2 worm cellular contexts compared by ENCODE assay signal in the genomic region with DNA sequence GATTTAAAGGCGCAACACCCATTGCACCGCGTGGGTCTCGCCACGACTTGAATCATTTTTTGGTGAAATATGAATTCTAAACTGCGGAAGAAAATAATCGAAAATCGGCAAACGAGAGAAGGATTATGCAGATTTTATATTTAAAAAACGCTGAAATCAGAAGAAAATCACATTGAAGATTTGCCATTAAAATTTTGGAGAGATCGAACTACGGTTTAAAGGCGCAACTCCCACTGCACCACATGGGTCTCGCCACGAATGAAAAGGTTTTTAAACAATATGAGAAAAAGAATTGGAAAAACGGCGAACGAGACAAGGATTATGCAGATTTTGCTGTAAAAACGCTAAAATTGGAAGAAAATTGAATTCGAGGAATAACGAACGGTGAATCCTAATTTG.
TF ChIP-seq lines count a peak whose summit lies in the region.

No protein-coding gene starts in this region.

TF ChIP-seq in whole organism, L4 larva, 104 proteins besides CTCF, POLR2A, EP300 and RAD21:
- TF ChIP-seq jun-1 (tag; optimal IDR thresholded peaks at IDR 0.05; lab: Kevin White, UChicago): no peak
- peak; percentile 46 for TF ChIP-seq F49E8.2 (tag; optimal IDR thresholded peaks at IDR 0.05; lab: Kevin White, UChicago; ENCODE audit: borderline replicate concordance)
- no peak for TF ChIP-seq nhr-6 (tag; optimal IDR thresholded peaks at IDR 0.05; lab: Kevin White, UChicago)
- no peak for TF ChIP-seq zfp-3 (GFP tag; conservative IDR thresholded peaks at IDR 0.05; lab: Robert Waterston, UW)
- no peak for TF ChIP-seq gei-8 (GFP tag; optimal IDR thresholded peaks at IDR 0.05; lab: Kevin White, UChicago)
- TF ChIP-seq skn-1 (tag; optimal IDR thresholded peaks at IDR 0.05; lab: Kevin White, UChicago): no peak
- peak; percentile 36; the same call in 1 of the 2 replicates for TF ChIP-seq lin-38 (GFP tag; IDR thresholded peaks at IDR 0.05; lab: Robert Waterston, UW)
- TF ChIP-seq fkh-10 (GFP tag; optimal IDR thresholded peaks at IDR 0.05; lab: Kevin White, UChicago): no peak
- TF ChIP-seq php-3 (GFP tag; IDR thresholded peaks at IDR 0.05; lab: Robert Waterston, UW): no peak
- peak; percentile 5 for TF ChIP-seq sdz-12 (GFP tag; optimal IDR thresholded peaks at IDR 0.05; lab: Kevin White, UChicago)
- TF ChIP-seq lsy-2 (tag; optimal IDR thresholded peaks at IDR 0.05; lab: Kevin White, UChicago): no peak
- TF ChIP-seq lin-15B (tag; optimal IDR thresholded peaks at IDR 0.05; lab: Kevin White, UChicago): no peak
- TF ChIP-seq pqm-1 (tag; optimal IDR thresholded peaks at IDR 0.05; lab: Kevin White, UChicago): no peak
- no peak for TF ChIP-seq set-16 (GFP tag; IDR thresholded peaks at IDR 0.05; lab: Robert Waterston, UW)
- no peak for TF ChIP-seq F37D6.2 (tag; optimal IDR thresholded peaks at IDR 0.05; lab: Kevin White, UChicago)
- peak in 1 of 2 experiments; percentile 3 for TF ChIP-seq unc-62 (GFP tag; optimal IDR thresholded peaks at IDR 0.05 in 1 of 2; lab: Kevin White, UChicago)
- TF ChIP-seq unc-62 (tag; optimal IDR thresholded peaks at IDR 0.05; lab: Kevin White, UChicago): no peak

TF ChIP-seq in whole organism, young adult, 124 proteins besides CTCF, POLR2A, EP300 and RAD21:
- TF ChIP-seq dox-1 (GFP tag; IDR thresholded peaks at IDR 0.05; lab: Robert Waterston, UW) (peak; percentile 31; the same call in 1 of the 2 replicates), tbp1 (GFP tag; optimal IDR thresholded peaks at IDR 0.05; lab: Kevin White, UChicago) (peak; percentile 40), atf-7 (tag; optimal IDR thresholded peaks at IDR 0.05; lab: Kevin White, UChicago) (no peak), F10E7.11 (tag; optimal IDR thresholded peaks at IDR 0.05; lab: Kevin White, UChicago) (no peak), F37B4.10 (GFP tag; IDR thresholded peaks at IDR 0.05; lab: Robert Waterston, UW) (no peak), Y53F4B.3 (GFP tag; IDR thresholded peaks at IDR 0.05; lab: Robert Waterston, UW) (no peak), ztf-25 (GFP tag; IDR thresholded peaks at IDR 0.05; lab: Robert Waterston, UW) (no peak), ceh-91 (GFP tag; IDR thresholded peaks at IDR 0.05; lab: Robert Waterston, UW) (0 out of 2 replicates have a peak, but pooled peaks have one; percentile 22), lsy-27 (tag; optimal IDR thresholded peaks at IDR 0.05; lab: Kevin White, UChicago; ENCODE audit: borderline replicate concordance, insufficient read depth) (no peak), F33H1.4 (GFP tag; IDR thresholded peaks at IDR 0.05; lab: Robert Waterston, UW) (peak; percentile 85), dpff-1 (tag; optimal IDR thresholded peaks at IDR 0.05; lab: Kevin White, UChicago) (no peak), hsf-1 (GFP tag; IDR thresholded peaks at IDR 0.05; lab: Robert Waterston, UW) (no peak), nhr-120 (GFP tag; IDR thresholded peaks at IDR 0.05; lab: Robert Waterston, UW) (no peak), sptf-2 (GFP tag; optimal IDR thresholded peaks at IDR 0.05; lab: Kevin White, UChicago) (no peak), snpc-4 (GFP tag; optimal IDR thresholded peaks at IDR 0.05; lab: Kevin White, UChicago) (no peak), snpc-4 (tag; optimal IDR thresholded peaks at IDR 0.05; lab: Kevin White, UChicago) (peak in 2 of 4 experiments; percentile 26 to 29), unc-130 (GFP tag; optimal IDR thresholded peaks at IDR 0.05; lab: Kevin White, UChicago) (peak; percentile 55), somi-1 (GFP tag; optimal IDR thresholded peaks at IDR 0.05; lab: Kevin White, UChicago) (no peak), B0336.3 (GFP tag; IDR thresholded peaks at IDR 0.05; lab: Robert Waterston, UW) (peak; percentile 31; the same call in 1 of the 2 replicates), aptf-2 (GFP tag; conservative IDR thresholded peaks at IDR 0.05; lab: Robert Waterston, UW) (no peak), C17E4.6 (GFP tag; IDR thresholded peaks at IDR 0.05; lab: Robert Waterston, UW) (no peak), ceh-58 (GFP tag; IDR thresholded peaks at IDR 0.05; lab: Robert Waterston, UW) (no peak), F49E8.2 (tag; optimal IDR thresholded peaks at IDR 0.05; lab: Kevin White, UChicago; ENCODE audit: insufficient read depth) (peak; percentile 78), nhr-90 (tag; optimal IDR thresholded peaks at IDR 0.05; lab: Kevin White, UChicago) (no peak), madf-6 (GFP tag; IDR thresholded peaks at IDR 0.05; lab: Robert Waterston, UW) (peak; percentile 72; the same call in 1 of the 2 replicates), mcd-1 (GFP tag; IDR thresholded peaks at IDR 0.05; lab: Robert Waterston, UW) (peak; percentile 20; the same call in 1 of the 2 replicates), K12H6.12 (tag; optimal IDR thresholded peaks at IDR 0.05; lab: Kevin White, UChicago) (no peak), lag-1 (GFP tag; IDR thresholded peaks at IDR 0.05; lab: Robert Waterston, UW) (no peak), lin-54 (GFP tag; optimal IDR thresholded peaks at IDR 0.05; lab: Kevin White, UChicago) (peak; percentile 34), dpl-1 (GFP tag; optimal IDR thresholded peaks at IDR 0.05; lab: Kevin White, UChicago) (peak; percentile 32), unc-62 (GFP tag; optimal IDR thresholded peaks at IDR 0.05; lab: Kevin White, UChicago) (no peak), Y95B8A.8 (GFP tag; IDR thresholded peaks at IDR 0.05; lab: Robert Waterston, UW) (no peak), aptf-3 (GFP tag; IDR thresholded peaks at IDR 0.05; lab: Robert Waterston, UW) (no peak), ztf-18 (tag; optimal IDR thresholded peaks at IDR 0.05; lab: Kevin White, UChicago) (no peak), lsl-1 (GFP tag; optimal IDR thresholded peaks at IDR 0.05; lab: Kevin White, UChicago) (peak; percentile 88), mxl-1 (tag; optimal IDR thresholded peaks at IDR 0.05; lab: Kevin White, UChicago) (no peak), nhr-179 (tag; optimal IDR thresholded peaks at IDR 0.05; lab: Kevin White, UChicago) (no peak), B0261.1 (tag; optimal IDR thresholded peaks at IDR 0.05; lab: Kevin White, UChicago) (no peak), fkh-3 (tag; optimal IDR thresholded peaks at IDR 0.05; lab: Kevin White, UChicago) (no peak), athp-1 (tag; optimal IDR thresholded peaks at IDR 0.05; lab: Kevin White, UChicago) (no peak), tlf-1 (GFP tag; optimal IDR thresholded peaks at IDR 0.05; lab: Kevin White, UChicago) (peak; percentile 45), nhr-27 (tag; optimal IDR thresholded peaks at IDR 0.05; lab: Kevin White, UChicago) (no peak), ets-4 (GFP tag; optimal IDR thresholded peaks at IDR 0.05; lab: Kevin White, UChicago) (no peak), mel-28 (tag; optimal IDR thresholded peaks at IDR 0.05; lab: Kevin White, UChicago; ENCODE audit: borderline replicate concordance) (no peak), F57C9.4 (tag; optimal IDR thresholded peaks at IDR 0.05; lab: Kevin White, UChicago) (no peak), madf-10 (tag; optimal IDR thresholded peaks at IDR 0.05; lab: Kevin White, UChicago) (no peak), xnd-1 (tag; optimal IDR thresholded peaks at IDR 0.05; lab: Kevin White, UChicago) (peak; percentile 37), ztf-28 (GFP tag; IDR thresholded peaks at IDR 0.05; lab: Robert Waterston, UW) (no peak), madf-8 (GFP tag; conservative IDR thresholded peaks at IDR 0.05; lab: Robert Waterston, UW) (peak; percentile 50; the same call in 1 of the 2 replicates), snpc-3.4 (tag; optimal IDR thresholded peaks at IDR 0.05; lab: Kevin White, UChicago) (peak; percentile 61), efl-1 (GFP tag; optimal IDR thresholded peaks at IDR 0.05; lab: Kevin White, UChicago) (peak; percentile 7)
